In the genomic region with DNA sequence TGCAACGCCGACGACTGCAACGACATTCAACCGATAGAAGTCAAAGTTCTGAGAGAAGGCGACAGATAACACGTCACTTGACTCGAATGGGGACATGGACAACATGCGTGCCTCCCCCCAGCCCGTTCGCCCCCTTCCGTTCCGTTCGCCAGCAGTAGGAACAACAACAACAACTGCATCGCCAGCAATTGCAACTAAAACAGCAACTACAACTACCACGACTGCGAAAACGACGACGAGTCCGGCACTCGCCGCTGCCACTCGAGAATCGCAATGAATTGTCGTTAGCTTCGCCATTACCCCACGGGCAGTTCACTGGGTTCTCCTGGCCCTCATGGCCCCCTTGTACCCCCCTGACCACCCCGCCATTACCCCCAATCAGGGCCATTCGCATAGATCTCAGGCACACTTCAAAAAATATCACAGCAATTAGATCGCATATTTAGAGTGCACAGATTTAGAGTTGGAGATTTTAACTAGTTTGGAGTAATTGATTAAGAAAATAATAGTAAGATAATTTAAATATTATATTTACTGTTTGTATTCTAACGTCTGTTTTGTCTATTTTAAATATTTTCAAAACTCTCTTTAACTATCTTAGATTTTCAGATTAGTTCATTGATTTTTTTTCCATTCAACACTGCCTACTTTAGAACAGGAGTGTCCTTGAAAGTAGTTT, we compare ENCODE assay signal across 4 fruit fly cellular contexts.
TF ChIP-seq lines count a peak whose summit lies in the region.

No protein-coding gene starts in this region.

- TF ChIP-seq CTCF in whole organism, embryonic (GFP tag; optimal IDR thresholded peaks at IDR 0.05; lab: Kevin White, UChicago): no peak

TF ChIP-seq in whole organism, adult, 20 proteins besides CTCF, POLR2A, EP300 and RAD21:
- TF ChIP-seq CG12768 (GFP tag; optimal IDR thresholded peaks at IDR 0.05; lab: Kevin White, UChicago): peak; percentile 14
- no peak for TF ChIP-seq CG5204 (GFP tag; optimal IDR thresholded peaks at IDR 0.05; lab: Kevin White, UChicago)
- TF ChIP-seq CG14711 (tag; optimal IDR thresholded peaks at IDR 0.05; lab: Kevin White, UChicago): no peak
- TF ChIP-seq CG7101 (tag; optimal IDR thresholded peaks at IDR 0.05; lab: Kevin White, UChicago): no peak
- TF ChIP-seq CG33017 (tag; optimal IDR thresholded peaks at IDR 0.05; lab: Kevin White, UChicago): no peak
- TF ChIP-seq tj (GFP tag; optimal IDR thresholded peaks at IDR 0.05; lab: Kevin White, UChicago): peak; percentile 4
- TF ChIP-seq Mnt (GFP tag; optimal IDR thresholded peaks at IDR 0.05; lab: Kevin White, UChicago): no peak
- TF ChIP-seq pad (GFP tag; optimal IDR thresholded peaks at IDR 0.05; lab: Kevin White, UChicago): no peak
- TF ChIP-seq Crg-1 (GFP tag; optimal IDR thresholded peaks at IDR 0.05; lab: Kevin White, UChicago): no peak
TF ChIP-seq in whole organism, adult: peak in this region for 2.

TF ChIP-seq in whole organism, embryonic, 481 proteins besides CTCF, POLR2A, EP300 and RAD21:
- TF ChIP-seq dysf (GFP tag; IDR thresholded peaks at IDR 0.05; lab: Robert Waterston, UW): 0 out of 3 replicates have a peak, but pooled peaks have one; percentile 10
- 0 out of 2 replicates have a peak, but pooled peaks have one; percentile 7 for TF ChIP-seq CG9215 (GFP tag; IDR thresholded peaks at IDR 0.05; lab: Robert Waterston, UW)
- peak; percentile 30; the same call in 1 of the 2 replicates for TF ChIP-seq Drgx (GFP tag; IDR thresholded peaks at IDR 0.05; lab: Robert Waterston, UW)
- 0 out of 2 replicates have a peak, but pooled peaks have one; percentile 8 for TF ChIP-seq ham (GFP tag; IDR thresholded peaks at IDR 0.05; lab: Robert Waterston, UW)
- TF ChIP-seq dmrt99B (tag; optimal IDR thresholded peaks at IDR 0.05; lab: Kevin White, UChicago): no peak

TF ChIP-seq in whole organism, prepupa, 60 proteins besides CTCF, POLR2A, EP300 and RAD21:
- peak in 1 of 2 experiments; percentile 64 for TF ChIP-seq salr (GFP tag; optimal IDR thresholded peaks at IDR 0.05; lab: Kevin White, UChicago)
- TF ChIP-seq dac (GFP tag; optimal IDR thresholded peaks at IDR 0.05; lab: Kevin White, UChicago): no peak
- peak; percentile 10 for TF ChIP-seq OdsH (GFP tag; optimal IDR thresholded peaks at IDR 0.05; lab: Kevin White, UChicago)
- no peak for TF ChIP-seq fkh (GFP tag; optimal IDR thresholded peaks at IDR 0.05; lab: Kevin White, UChicago)
- peak; percentile 51 for TF ChIP-seq CG4318 (GFP tag; optimal IDR thresholded peaks at IDR 0.05; lab: Kevin White, UChicago)
- no peak for TF ChIP-seq ss (GFP tag; optimal IDR thresholded peaks at IDR 0.05; lab: Kevin White, UChicago)
- TF ChIP-seq Met (GFP tag; optimal IDR thresholded peaks at IDR 0.05; lab: Kevin White, UChicago): no peak
- peak; percentile 37; the same call in 2 of the 3 replicates for TF ChIP-seq eg (GFP tag; IDR thresholded peaks at IDR 0.05; lab: Robert Waterston, UW)
- TF ChIP-seq CG6276 (GFP tag; optimal IDR thresholded peaks at IDR 0.05; lab: Kevin White, UChicago): peak; percentile 31
- TF ChIP-seq achi (GFP tag; optimal IDR thresholded peaks at IDR 0.05; lab: Kevin White, UChicago): peak; percentile 25
- peak; percentile 66 for TF ChIP-seq CG32006 (GFP tag; optimal IDR thresholded peaks at IDR 0.05; lab: Kevin White, UChicago)
- no peak for TF ChIP-seq cyc (GFP tag; optimal IDR thresholded peaks at IDR 0.05; lab: Kevin White, UChicago)
- no peak for TF ChIP-seq spab (GFP tag; optimal IDR thresholded peaks at IDR 0.05; lab: Kevin White, UChicago)
- peak; percentile 44 for TF ChIP-seq CG10631 (GFP tag; optimal IDR thresholded peaks at IDR 0.05; lab: Kevin White, UChicago)
- no peak for TF ChIP-seq CG11902 (GFP tag; optimal IDR thresholded peaks at IDR 0.05; lab: Kevin White, UChicago)
- TF ChIP-seq net (GFP tag; optimal IDR thresholded peaks at IDR 0.05; lab: Kevin White, UChicago): no peak
- no peak for TF ChIP-seq Gug (GFP tag; IDR thresholded peaks at IDR 0.05; lab: Robert Waterston, UW)
- TF ChIP-seq Lpt (GFP tag; optimal IDR thresholded peaks at IDR 0.05; lab: Kevin White, UChicago): peak; percentile 15

TF ChIP-seq in whole organism, pupa, 21 proteins besides CTCF, POLR2A, EP300 and RAD21:
- TF ChIP-seq CG8301 (tag; optimal IDR thresholded peaks at IDR 0.05; lab: Kevin White, UChicago): peak; percentile 12
- peak; percentile 83 for TF ChIP-seq CG32121 (GFP tag; IDR thresholded peaks at IDR 0.05; lab: Robert Waterston, UW)
- TF ChIP-seq CG10348 (GFP tag; IDR thresholded peaks at IDR 0.05; lab: Robert Waterston, UW): 0 out of 2 replicates have a peak, but pooled peaks have one; percentile 48
- peak; percentile 55 for TF ChIP-seq CG14655 (GFP tag; optimal IDR thresholded peaks at IDR 0.05; lab: Kevin White, UChicago)
- peak; percentile 34 for TF ChIP-seq CG13204 (GFP tag; optimal IDR thresholded peaks at IDR 0.05; lab: Kevin White, UChicago)
- no peak for TF ChIP-seq rn (GFP tag; IDR thresholded peaks at IDR 0.05; lab: Robert Waterston, UW)
- TF ChIP-seq Snoo (tag; optimal IDR thresholded peaks at IDR 0.05; lab: Kevin White, UChicago): no peak
- TF ChIP-seq fd96Ca (GFP tag; IDR thresholded peaks at IDR 0.05; lab: Robert Waterston, UW): peak; percentile 53; the same call in 1 of the 3 replicates
- peak; percentile 6 for TF ChIP-seq EcR (GFP tag; optimal IDR thresholded peaks at IDR 0.05; lab: Kevin White, UChicago)
- peak; percentile 50; the same call in 1 of the 2 replicates for TF ChIP-seq Ets98B (GFP tag; IDR thresholded peaks at IDR 0.05; lab: Robert Waterston, UW)
- 0 out of 3 replicates have a peak, but pooled peaks have one; percentile 11 for TF ChIP-seq CG4496 (GFP tag; IDR thresholded peaks at IDR 0.05; lab: Robert Waterston, UW)
- TF ChIP-seq CG15710 (tag; optimal IDR thresholded peaks at IDR 0.05; lab: Kevin White, UChicago): no peak
- TF ChIP-seq CG9948 (tag; optimal IDR thresholded peaks at IDR 0.05; lab: Kevin White, UChicago): peak; percentile 21
TF ChIP-seq in whole organism, pupa: peak in this region for 10.
